Worm (Caenorhabditis elegans) whole organism, L1 larva: ENCODE data around the gene ung-1.

Experiments
- F16B12.6 ChIP-seq: fragments of 150-350 bp; optimal IDR thresholded peaks from 2 replicates; lab custom pipeline; 2014; ENCODE audit warnings: missing biosample characterization, missing genetic modification characterization
- Y116A8C.19 ChIP-seq: sonication (generic microtip); optimal IDR thresholded peaks from 2 replicates; lab custom pipeline; 2016; ENCODE audit warnings: missing compliant biosample characterization, missing genetic modification characterization, borderline replicate concordance
- aha-1 ChIP-seq: fragments of 150-350 bp; optimal IDR thresholded peaks from 2 replicates; lab custom pipeline; 2014; ENCODE audit warnings: missing biosample characterization, missing genetic modification characterization
- ama-1 ChIP-seq: fragments of 150-350 bp; optimal IDR thresholded peaks from 2 replicates; lab custom pipeline; 2014
- blmp-1 ChIP-seq: fragments of 150-350 bp; optimal IDR thresholded peaks from 2 replicates; lab custom pipeline; 2014; ENCODE audit warnings: missing biosample characterization, missing genetic modification characterization
- ceh-63 ChIP-seq: fragments of 200-800 bp; sonication (Bioruptor generic); optimal IDR thresholded peaks from 2 replicates; lab custom pipeline; 2018; ENCODE audit warnings: mild to moderate bottlenecking, missing genetic modification characterization, missing compliant biosample characterization
- ceh-82 ChIP-seq, 3 experiments: fragments of 150-350 bp in 1 of 3; sonication (generic microtip) in 2 of 3; optimal IDR thresholded peaks; 2 replicates each; lab custom pipeline; 2014 to 2017; ENCODE audit warnings: missing biosample characterization in 3 of 3, missing genetic modification characterization in 3 of 3
- ceh-88 ChIP-seq: fragments of 200-800 bp; sonication (Bioruptor generic); IDR thresholded peaks from 2 replicates; pipeline ENCODE4 v1.3.6; 2022; ENCODE audit warnings: missing genetic modification characterization, missing compliant biosample characterization
- ceh-90 ChIP-seq: sonication (generic microtip); optimal IDR thresholded peaks from 2 replicates; lab custom pipeline; 2016; ENCODE audit warnings: missing genetic modification characterization, missing compliant biosample characterization
- ces-1 ChIP-seq: fragments of 150-350 bp; optimal IDR thresholded peaks from 2 replicates; lab custom pipeline; 2014; ENCODE audit warnings: missing biosample characterization, missing genetic modification reagents, missing genetic modification characterization
- dpl-1 ChIP-seq, 3 experiments: fragments of 150-350 bp in 2 of 3; sonication (generic microtip) in 1 of 3; optimal IDR thresholded peaks; 2 replicates each; lab custom pipeline; 2014 to 2017; ENCODE audit warnings: missing biosample characterization in 3 of 3, missing genetic modification characterization in 3 of 3, missing genetic modification reagents in 3 of 3
- dsc-1 ChIP-seq: sonication (generic microtip); optimal IDR thresholded peaks from 2 replicates; lab custom pipeline; 2016; ENCODE audit warnings: mild to moderate bottlenecking, missing genetic modification characterization, missing compliant biosample characterization
- egl-13 ChIP-seq: sonication (generic microtip); optimal IDR thresholded peaks from 2 replicates; lab custom pipeline; 2016; ENCODE audit warnings: missing genotype, missing genetic modification reagents, missing genetic modification characterization, missing compliant biosample characterization
- egl-27 ChIP-seq, 2 experiments: fragments of 150-350 bp in 1 of 2; sonication (generic microtip); optimal IDR thresholded peaks; 3 replicates each; lab custom pipeline; 2017 to 2018; ENCODE audit warnings: missing biosample characterization in 2 of 2, missing genetic modification characterization in 2 of 2, missing genetic modification reagents in 2 of 2
- fkh-10 ChIP-seq: sonication (generic microtip); optimal IDR thresholded peaks from 2 replicates; lab custom pipeline; 2017; ENCODE audit warnings: missing biosample characterization, missing genetic modification reagents, missing genetic modification characterization
- fkh-4 ChIP-seq: sonication (generic microtip); optimal IDR thresholded peaks from 2 replicates; lab custom pipeline; 2016; ENCODE audit warnings: missing compliant biosample characterization, missing genetic modification characterization, borderline replicate concordance
- fos-1 ChIP-seq: fragments of 150-350 bp; optimal IDR thresholded peaks from 2 replicates; lab custom pipeline; 2014; ENCODE audit warnings: missing biosample characterization, missing genetic modification characterization
- grh-1 ChIP-seq: fragments of 200-800 bp; sonication (Bioruptor generic); IDR thresholded peaks from 2 replicates; pipeline ENCODE4 v1.3.6; 2022; ENCODE audit warnings: missing genetic modification reagents, missing genetic modification characterization, missing compliant biosample characterization
- hpl-2 ChIP-seq: fragments of 150-350 bp; optimal IDR thresholded peaks from 2 replicates; lab custom pipeline; 2014; ENCODE audit warnings: missing biosample characterization, missing genetic modification reagents, missing genetic modification characterization
- irx-1 ChIP-seq: sonication (generic microtip); optimal IDR thresholded peaks from 2 replicates; lab custom pipeline; 2016; ENCODE audit warnings: missing genetic modification characterization, missing compliant biosample characterization
- isw-1 ChIP-seq: fragments of 200-800 bp; sonication (Bioruptor generic); IDR thresholded peaks from 2 replicates; pipeline ENCODE4 v1.3.6; 2022; ENCODE audit warnings: missing genetic modification characterization, missing compliant biosample characterization
- lir-3 ChIP-seq: sonication (generic microtip); optimal IDR thresholded peaks from 2 replicates; lab custom pipeline; 2016; ENCODE audit warnings: mild to moderate bottlenecking, missing genetic modification characterization, moderate library complexity, missing compliant biosample characterization; ENCODE audit not compliant: poor library complexity
- mab-9 ChIP-seq: fragments of 200-800 bp; sonication (Bioruptor generic); IDR thresholded peaks from 2 replicates; pipeline ENCODE4 v1.3.6; 2022; ENCODE audit warnings: missing genetic modification reagents, missing genetic modification characterization, missing compliant biosample characterization
- mep-1 ChIP-seq: fragments of 150-350 bp; optimal IDR thresholded peaks from 2 replicates; lab custom pipeline; 2014; ENCODE audit warnings: missing biosample characterization, missing genetic modification characterization
- nhr-12 ChIP-seq: sonication (generic microtip); optimal IDR thresholded peaks from 2 replicates; lab custom pipeline; 2017; ENCODE audit warnings: missing biosample characterization, missing genetic modification characterization
- nhr-20 ChIP-seq: sonication (generic microtip); optimal IDR thresholded peaks from 2 replicates; lab custom pipeline; 2016; ENCODE audit warnings: mild to moderate bottlenecking, missing genetic modification characterization, missing compliant biosample characterization
- nhr-237 ChIP-seq: fragments of 150-350 bp; optimal IDR thresholded peaks from 2 replicates; lab custom pipeline; 2014; ENCODE audit warnings: missing biosample characterization, missing genetic modification characterization
- nhr-47 ChIP-seq: sonication (generic microtip); optimal IDR thresholded peaks from 2 replicates; lab custom pipeline; 2016; ENCODE audit warnings: mild to moderate bottlenecking, missing genetic modification characterization, moderate library complexity, missing compliant biosample characterization
- nhr-71 ChIP-seq: sonication (generic microtip); optimal IDR thresholded peaks from 2 replicates; lab custom pipeline; 2016; ENCODE audit warnings: mild to moderate bottlenecking, missing genetic modification characterization, moderate library complexity, missing compliant biosample characterization
- nhr-76 ChIP-seq: sonication (generic microtip); optimal IDR thresholded peaks from 2 replicates; lab custom pipeline; 2017; ENCODE audit warnings: missing biosample characterization, missing genetic modification characterization
- nhr-77 ChIP-seq: fragments of 150-350 bp; optimal IDR thresholded peaks from 2 replicates; lab custom pipeline; 2014; ENCODE audit warnings: missing biosample characterization, missing genetic modification characterization
- pag-3 ChIP-seq: sonication (generic microtip); optimal IDR thresholded peaks from 2 replicates; lab custom pipeline; 2017; ENCODE audit warnings: missing genetic modification characterization, mild to moderate bottlenecking, missing compliant biosample characterization, antibody characterized with exemption, borderline replicate concordance; ENCODE audit not compliant: insufficient read depth
- pax-3 ChIP-seq: fragments of 200-800 bp; sonication (Bioruptor generic); optimal IDR thresholded peaks from 2 replicates; lab custom pipeline; 2018; ENCODE audit warnings: mild to moderate bottlenecking, missing genetic modification characterization, moderate library complexity, missing compliant biosample characterization
- skn-1 ChIP-seq: fragments of 150-350 bp; optimal IDR thresholded peaks from 2 replicates; lab custom pipeline; 2014; ENCODE audit warnings: missing biosample characterization, missing genetic modification characterization
- sptf-1 ChIP-seq: fragments of 150-350 bp; optimal IDR thresholded peaks from 2 replicates; lab custom pipeline; 2014; ENCODE audit warnings: missing biosample characterization, missing genetic modification characterization
- sup-37 ChIP-seq: fragments of 200-800 bp; sonication (Bioruptor generic); optimal IDR thresholded peaks from 2 replicates; lab custom pipeline; 2018; ENCODE audit warnings: mild to moderate bottlenecking, missing genetic modification characterization, missing compliant biosample characterization
- swsn-7 ChIP-seq: sonication (generic microtip); optimal IDR thresholded peaks from 2 replicates; lab custom pipeline; 2016; ENCODE audit warnings: missing genetic modification characterization, missing compliant biosample characterization
- tbx-2 ChIP-seq: sonication (generic microtip); optimal IDR thresholded peaks from 2 replicates; lab custom pipeline; 2016; ENCODE audit warnings: missing genetic modification characterization, missing compliant biosample characterization
- tlp-1 ChIP-seq: fragments of 150-350 bp; optimal IDR thresholded peaks from 2 replicates; lab custom pipeline; 2014; ENCODE audit warnings: missing biosample characterization, missing genetic modification characterization
- unc-130 ChIP-seq: fragments of 150-350 bp; optimal IDR thresholded peaks from 2 replicates; lab custom pipeline; 2017; ENCODE audit warnings: missing biosample characterization, missing genetic modification characterization, inconsistent platforms
- unc-62 ChIP-seq: fragments of 150-350 bp; optimal IDR thresholded peaks from 2 replicates; lab custom pipeline; 2014; ENCODE audit warnings: missing biosample characterization, missing genetic modification reagents, missing genetic modification characterization
- unc-86 ChIP-seq: sonication (generic microtip); optimal IDR thresholded peaks from 2 replicates; lab custom pipeline; 2016; ENCODE audit warnings: missing genetic modification characterization, missing compliant biosample characterization
- unc-98 ChIP-seq: fragments of 200-800 bp; sonication (Bioruptor generic); IDR thresholded peaks from 2 replicates; pipeline ENCODE4 v1.3.6; 2022; ENCODE audit warnings: missing genetic modification characterization, missing compliant biosample characterization
- vab-15 ChIP-seq: sonication (generic microtip); optimal IDR thresholded peaks from 2 replicates; lab custom pipeline; 2017; ENCODE audit warnings: missing genotype, mild to moderate bottlenecking, missing genetic modification characterization, missing compliant biosample characterization
- zag-1 ChIP-seq: fragments of 150-350 bp; optimal IDR thresholded peaks from 2 replicates; lab custom pipeline; 2014; ENCODE audit warnings: missing biosample characterization, missing genetic modification characterization
- ztf-11 ChIP-seq, 2 experiments: sonication (generic microtip); optimal IDR thresholded peaks; 2 replicates each; lab custom pipeline; 2016 to 2017; ENCODE audit warnings: missing genetic modification characterization in 2 of 2, missing biosample characterization in 1 of 2, missing compliant biosample characterization in 1 of 2
- ztf-4 ChIP-seq: fragments of 150-350 bp; optimal IDR thresholded peaks from 2 replicates; lab custom pipeline; 2014; ENCODE audit warnings: missing biosample characterization, missing genetic modification characterization

Gene ung-1

DNA sequence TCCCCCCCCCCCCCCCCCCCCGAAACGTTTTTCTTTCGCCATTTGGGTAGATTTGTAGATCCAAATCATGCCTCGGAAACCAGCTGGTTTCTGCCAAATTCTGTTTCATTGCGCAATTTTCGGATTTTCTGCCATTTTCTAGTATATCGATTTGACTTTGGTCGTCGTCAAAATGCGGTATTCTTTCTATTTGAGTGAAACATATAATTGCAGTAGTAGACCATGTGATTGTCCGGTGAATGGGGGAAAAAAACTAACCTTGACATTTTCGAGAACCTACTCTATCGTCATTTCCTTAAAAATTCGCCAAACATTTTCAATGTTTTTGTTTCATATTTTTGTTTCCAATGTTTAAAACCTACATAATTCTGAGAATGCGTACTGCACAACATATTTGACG, 41.7 kb upstream of the ung-1 start (continued):
- TF ChIP-seq pag-3 (tag; lab: Kevin White, UChicago) (peak; percentile 62), fkh-4 (tag; lab: Kevin White, UChicago) (no peak), fos-1 (tag; lab: Kevin White, UChicago) (no peak), ceh-82 (tag; optimal IDR thresholded peaks at IDR 0.05; lab: Kevin White, UChicago) (no peak), skn-1 (tag; lab: Kevin White, UChicago) (peak; percentile 31), nhr-71 (peak; percentile 31), dpl-1 (GFP tag; optimal IDR thresholded peaks at IDR 0.05; lab: Kevin White, UChicago) (no peak), irx-1 (tag; lab: Kevin White, UChicago) (no peak), fkh-10 (no peak), egl-13 (tag; lab: Kevin White, UChicago) (no peak), sptf-1 (tag; lab: Kevin White, UChicago) (no peak), ceh-88 (GFP tag; lab: Robert Waterston, UW) (no peak), F16B12.6 (tag; lab: Kevin White, UChicago) (no peak), nhr-47 (tag; lab: Kevin White, UChicago) (no peak), unc-86 (tag; lab: Kevin White, UChicago) (no peak), mab-9 (GFP tag; lab: Robert Waterston, UW) (no peak), ceh-90 (tag; lab: Kevin White, UChicago) (no peak), grh-1 (GFP tag; lab: Robert Waterston, UW) (peak; percentile 11; the same call in 1 of the 2 replicates), nhr-237 (tag; lab: Kevin White, UChicago) (no peak), isw-1 (GFP tag; lab: Robert Waterston, UW) (no peak), sup-37 (GFP tag; lab: Kevin White, UChicago) (no peak), ceh-63 (GFP tag; lab: Kevin White, UChicago) (no peak), aha-1 (no peak), unc-130 (tag; lab: Kevin White, UChicago) (peak; percentile 24), blmp-1 (tag; lab: Kevin White, UChicago) (peak; percentile 70), swsn-7 (tag; lab: Kevin White, UChicago) (no peak), nhr-12 (tag; lab: Kevin White, UChicago) (no peak), ama-1 (lab: Kevin White, UChicago) (no peak), tlp-1 (tag; lab: Kevin White, UChicago) (no peak), unc-98 (GFP tag; lab: Robert Waterston, UW) (no peak), ztf-4 (tag; lab: Kevin White, UChicago) (no peak), Y116A8C.19 (tag; lab: Kevin White, UChicago) (no peak), dsc-1 (no peak), nhr-20 (tag; lab: Kevin White, UChicago) (peak; percentile 58), tbx-2 (tag; lab: Kevin White, UChicago) (no peak), egl-27 (tag; optimal IDR thresholded peaks at IDR 0.05; lab: Kevin White, UChicago) (no peak), mep-1 (tag; lab: Kevin White, UChicago) (peak; percentile 35), nhr-76 (tag; lab: Kevin White, UChicago) (no peak), nhr-77 (no peak)
- TF ChIP-seq, all 84 proteins: peak for 16

DNA sequence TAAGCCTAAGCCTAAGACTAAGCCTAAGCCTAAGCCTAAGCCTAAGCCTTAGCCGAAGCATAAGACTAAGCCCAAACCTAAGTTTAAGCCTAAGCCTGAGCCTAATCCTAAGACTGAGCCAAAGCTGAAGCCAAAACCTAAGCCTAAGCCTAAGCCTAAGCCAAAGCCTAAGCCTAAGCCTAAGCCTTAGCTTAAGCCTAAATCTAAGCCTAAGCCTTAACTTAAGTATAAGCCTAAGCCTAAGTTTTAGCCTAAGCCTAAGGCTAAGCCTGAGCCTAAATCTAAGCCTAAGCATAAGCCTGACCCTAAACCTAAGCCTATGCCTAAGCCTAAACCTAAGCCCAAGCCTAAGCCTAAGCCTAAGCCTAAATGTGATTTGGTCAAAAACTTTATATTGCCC, 41.3 kb upstream of the ung-1 start:
- no peak for TF ChIP-seq aha-1
- TF ChIP-seq ces-1: no peak
- no peak for TF ChIP-seq nhr-71
- no peak for TF ChIP-seq egl-27 (tag; optimal IDR thresholded peaks at IDR 0.05; lab: Kevin White, UChicago)
- TF ChIP-seq ztf-11 (tag; optimal IDR thresholded peaks at IDR 0.05; lab: Kevin White, UChicago): no peak
- no peak for TF ChIP-seq ceh-88 (GFP tag; lab: Robert Waterston, UW)
- no peak for TF ChIP-seq unc-130 (tag; lab: Kevin White, UChicago)
- no peak for TF ChIP-seq mep-1 (tag; lab: Kevin White, UChicago)
- TF ChIP-seq dsc-1: no peak
- no peak for TF ChIP-seq vab-15 (tag; lab: Kevin White, UChicago)
- TF ChIP-seq lir-3 (tag; lab: Kevin White, UChicago): no peak
- TF ChIP-seq unc-98 (GFP tag; lab: Robert Waterston, UW): no peak
- TF ChIP-seq pax-3 (tag; lab: Kevin White, UChicago): no peak
- TF ChIP-seq hpl-2 (GFP tag; lab: Kevin White, UChicago): no peak
- TF ChIP-seq unc-62 (GFP tag; lab: Kevin White, UChicago): no peak
- no peak for TF ChIP-seq zag-1
- no peak for TF ChIP-seq tbx-2 (tag; lab: Kevin White, UChicago)
- no peak for TF ChIP-seq fkh-10
